Fruit fly (Drosophila melanogaster): Measurements from ENCODE around the gene Nrg.

The Nrg gene

dm6 chrX:8499151-8499550, 18.0 kb upstream of the Nrg start (continued):
- TF ChIP-seq Asciz (GFP tag; optimal IDR thresholded peaks at IDR 0.05) (no peak), CG13775 (GFP tag; optimal IDR thresholded peaks at IDR 0.05) (no peak), chn (GFP tag; optimal IDR thresholded peaks at IDR 0.05) (no peak), CG15269 (tag; optimal IDR thresholded peaks at IDR 0.05) (peak; percentile 1), Dip3 (GFP tag; optimal IDR thresholded peaks at IDR 0.05) (no peak), Hr51 (GFP tag; optimal IDR thresholded peaks at IDR 0.05) (peak in 1 of 2 experiments; percentile 24), nerfin-2 (GFP tag; IDR thresholded peaks at IDR 0.05; ENCODE audit: partially characterized antibody) (no peak), dpn (GFP tag; optimal IDR thresholded peaks at IDR 0.05) (peak; percentile 7 to 9), ERR (GFP tag; optimal IDR thresholded peaks at IDR 0.05) (no peak), CG17385 (GFP tag; optimal IDR thresholded peaks at IDR 0.05) (no peak), sens (GFP tag) (peak; percentile 82), lab (GFP tag; optimal IDR thresholded peaks at IDR 0.05) (peak; percentile 28), sc (optimal IDR thresholded peaks at IDR 0.05) (no peak), sc (GFP tag; optimal IDR thresholded peaks at IDR 0.05) (no peak), ATbp (GFP tag; optimal IDR thresholded peaks at IDR 0.05) (no peak), CG11695 (GFP tag; IDR thresholded peaks at IDR 0.05) (0 out of 3 replicates have a peak, but pooled peaks have one; percentile 25), Dp (GFP tag; optimal IDR thresholded peaks at IDR 0.05) (no peak), klu (GFP tag; IDR thresholded peaks at IDR 0.05) (no peak), Rx (GFP tag; IDR thresholded peaks at IDR 0.05) (no peak), Nf-YA (GFP tag; IDR thresholded peaks at IDR 0.05) (peak; percentile 22; the same call in 1 of the 2 replicates), slp2 (GFP tag; optimal IDR thresholded peaks at IDR 0.05) (peak; percentile 19), tgo (GFP tag; IDR thresholded peaks at IDR 0.05) (no peak), CG13123 (GFP tag; optimal IDR thresholded peaks at IDR 0.05) (no peak), Deaf1 (tag; optimal IDR thresholded peaks at IDR 0.05) (no peak), dysf (GFP tag; IDR thresholded peaks at IDR 0.05) (0 out of 3 replicates have a peak, but pooled peaks have one; percentile 29), BtbVII (GFP tag; optimal IDR thresholded peaks at IDR 0.05) (no peak), Eip74EF (GFP tag; optimal IDR thresholded peaks at IDR 0.05) (no peak), Nf-YB (GFP tag; optimal IDR thresholded peaks at IDR 0.05) (no peak), otp (GFP tag; IDR thresholded peaks at IDR 0.05) (no peak), CG14050 (GFP tag; IDR thresholded peaks at IDR 0.05) (no peak), Chrac-16 (GFP tag; optimal IDR thresholded peaks at IDR 0.05) (no peak), pan (optimal IDR thresholded peaks at IDR 0.05) (no peak), pan (GFP tag; optimal IDR thresholded peaks at IDR 0.05 in 1 of 2, IDR thresholded peaks at IDR 0.05 in 1 of 2) (peak in 1 of 2 experiments; percentile 34), Dek (tag; optimal IDR thresholded peaks at IDR 0.05) (no peak), hkb (optimal IDR thresholded peaks at IDR 0.05) (no peak), hkb (GFP tag; IDR thresholded peaks at IDR 0.05) (0 out of 2 replicates have a peak, but pooled peaks have one; percentile 19), dati (GFP tag; IDR thresholded peaks at IDR 0.05) (no peak), B-H1 (GFP tag; IDR thresholded peaks at IDR 0.05) (peak; percentile 26; the same call in 1 of the 3 replicates), slou (GFP tag; optimal IDR thresholded peaks at IDR 0.05) (no peak), Ada2b (GFP tag; IDR thresholded peaks at IDR 0.05) (0 out of 2 replicates have a peak, but pooled peaks have one; percentile 22), Ets65A (GFP tag) (peak; percentile 74), Rfx (GFP tag; IDR thresholded peaks at IDR 0.05) (peak; percentile 49), hbn (GFP tag; IDR thresholded peaks at IDR 0.05; ENCODE audit: partially characterized antibody) (no peak), dmrt99B (tag; optimal IDR thresholded peaks at IDR 0.05) (peak; percentile 14), so (GFP tag; IDR thresholded peaks at IDR 0.05) (no peak), Oli (tag; optimal IDR thresholded peaks at IDR 0.05) (no peak), HLH54F (GFP tag; optimal IDR thresholded peaks at IDR 0.05) (peak; percentile 8), gem (tag; optimal IDR thresholded peaks at IDR 0.05) (peak; percentile 12), CG7357 (GFP tag; IDR thresholded peaks at IDR 0.05) (no peak), CG7928 (GFP tag; optimal IDR thresholded peaks at IDR 0.05) (no peak), HmgZ (tag; optimal IDR thresholded peaks at IDR 0.05) (no peak)
